Fruit fly (Drosophila melanogaster): ENCODE results near the gene CG5276.
A peak's percentile ranks its signal among the peaks of the same experiment; 100 is the strongest.

CG5276 gene

dm6 chr3R:11454210-11454904 lies 22.8 kb downstream of the CG5276 start (continued):
- TF ChIP-seq CG3838 (GFP tag; optimal IDR thresholded peaks at IDR 0.05) (no peak), cato (GFP tag; optimal IDR thresholded peaks at IDR 0.05; ENCODE audit: borderline replicate concordance) (no peak), vnd (GFP tag; IDR thresholded peaks at IDR 0.05; ENCODE audit: partially characterized antibody) (no peak), CG8388 (GFP tag; optimal IDR thresholded peaks at IDR 0.05) (no peak), MESR4 (GFP tag; optimal IDR thresholded peaks at IDR 0.05) (no peak), Awh (GFP tag; IDR thresholded peaks at IDR 0.05) (no peak), CG12659 (GFP tag; optimal IDR thresholded peaks at IDR 0.05) (peak; percentile 66), nmo (GFP tag; optimal IDR thresholded peaks at IDR 0.05) (peak; percentile 35), cg (GFP tag; optimal IDR thresholded peaks at IDR 0.05) (no peak), Sin3A (optimal IDR thresholded peaks at IDR 0.05) (no peak), CG3281 (GFP tag; optimal IDR thresholded peaks at IDR 0.05) (peak; percentile 74), oc (tag; optimal IDR thresholded peaks at IDR 0.05) (no peak), Mad (GFP tag; optimal IDR thresholded peaks at IDR 0.05) (peak; percentile 1), sisA (GFP tag; IDR thresholded peaks at IDR 0.05) (0 out of 2 replicates have a peak, but pooled peaks have one; percentile 29), H2.0 (GFP tag; IDR thresholded peaks at IDR 0.05) (0 out of 2 replicates have a peak, but pooled peaks have one; percentile 31), Bdp1 (GFP tag; optimal IDR thresholded peaks at IDR 0.05) (no peak), seq (GFP tag; IDR thresholded peaks at IDR 0.05) (0 out of 2 replicates have a peak, but pooled peaks have one; percentile 16), ind (GFP tag; optimal IDR thresholded peaks at IDR 0.05) (peak; percentile 59), sens (GFP tag) (peak; percentile 68), gce (GFP tag; IDR thresholded peaks at IDR 0.05) (no peak), lola (GFP tag; optimal IDR thresholded peaks at IDR 0.05) (no peak), grn (GFP tag; optimal IDR thresholded peaks at IDR 0.05) (no peak), Atf6 (GFP tag; IDR thresholded peaks at IDR 0.05) (peak; percentile 63; the same call in 1 of the 2 replicates), btn (GFP tag; optimal IDR thresholded peaks at IDR 0.05) (no peak), Scr (GFP tag; IDR thresholded peaks at IDR 0.05; ENCODE audit: partially characterized antibody) (no peak), CG10274 (GFP tag; optimal IDR thresholded peaks at IDR 0.05) (peak; percentile 97), sim (GFP tag; IDR thresholded peaks at IDR 0.05) (no peak), nerfin-2 (GFP tag; IDR thresholded peaks at IDR 0.05; ENCODE audit: partially characterized antibody) (no peak), CG14050 (GFP tag; IDR thresholded peaks at IDR 0.05) (no peak), aop (GFP tag; IDR thresholded peaks at IDR 0.05) (no peak), BtbVII (GFP tag; optimal IDR thresholded peaks at IDR 0.05) (peak; percentile 22), wek (GFP tag; optimal IDR thresholded peaks at IDR 0.05) (no peak), CG2120 (GFP tag; optimal IDR thresholded peaks at IDR 0.05) (peak; percentile 91), CG2116 (GFP tag; optimal IDR thresholded peaks at IDR 0.05) (no peak), ken (GFP tag; IDR thresholded peaks at IDR 0.05) (no peak), CG31388 (GFP tag; optimal IDR thresholded peaks at IDR 0.05) (no peak), jumu (GFP tag; optimal IDR thresholded peaks at IDR 0.05) (no peak), Spps (tag; optimal IDR thresholded peaks at IDR 0.05) (no peak), E2f2 (GFP tag; IDR thresholded peaks at IDR 0.05) (peak; percentile 33), ro (GFP tag; IDR thresholded peaks at IDR 0.05) (0 out of 2 replicates have a peak, but pooled peaks have one; percentile 26), sug (tag; optimal IDR thresholded peaks at IDR 0.05) (peak; percentile 43), Eip74EF (GFP tag; optimal IDR thresholded peaks at IDR 0.05) (no peak), CG1792 (GFP tag; optimal IDR thresholded peaks at IDR 0.05) (peak; percentile 22), tap (tag; optimal IDR thresholded peaks at IDR 0.05) (no peak), vfl (GFP tag; optimal IDR thresholded peaks at IDR 0.05) (peak; percentile 12), D (optimal IDR thresholded peaks at IDR 0.05) (no peak), D (GFP tag; optimal IDR thresholded peaks at IDR 0.05) (no peak), CG9797 (GFP tag; optimal IDR thresholded peaks at IDR 0.05) (no peak), HmgD (GFP tag; optimal IDR thresholded peaks at IDR 0.05) (no peak), CG30020 (tag; optimal IDR thresholded peaks at IDR 0.05) (no peak)

Data from whole organism, embryonic.